Worm (Caenorhabditis elegans) whole organism, young adult: ENCODE data around the gene ZK546.4.

Source experiments
- B0019.2 ChIP-seq: fragments of 200-800 bp; sonication (Bioruptor generic); conservative IDR thresholded peaks from 2 replicates; pipeline ENCODE4 v1.3.6; 2022; ENCODE audit warnings: missing genetic modification reagents, missing genetic modification characterization, missing compliant biosample characterization
- C17E4.6 ChIP-seq: fragments of 200-800 bp; sonication (Bioruptor generic); IDR thresholded peaks from 2 replicates; pipeline ENCODE4 v1.3.6; 2022; ENCODE audit warnings: missing genetic modification reagents, missing genetic modification characterization, missing compliant biosample characterization
- D2030.7 ChIP-seq: fragments of 200-800 bp; sonication (Bioruptor generic); IDR thresholded peaks from 2 replicates; pipeline ENCODE4 v1.3.6; 2022; ENCODE audit warnings: missing genetic modification reagents, missing genetic modification characterization, missing compliant biosample characterization
- F23B12.7 ChIP-seq: sonication (generic microtip); optimal IDR thresholded peaks from 2 replicates; lab custom pipeline; 2017; ENCODE audit warnings: missing genetic modification characterization, mild to moderate bottlenecking, missing compliant biosample characterization, antibody characterized with exemption, moderate library complexity; ENCODE audit not compliant: insufficient read depth
- F37B4.10 ChIP-seq: fragments of 200-800 bp; sonication (Bioruptor generic); IDR thresholded peaks from 2 replicates; pipeline ENCODE4 v1.3.6; 2022; ENCODE audit warnings: missing genetic modification characterization, missing compliant biosample characterization
- F52B5.7 ChIP-seq: sonication (generic microtip); optimal IDR thresholded peaks from 2 replicates; lab custom pipeline; 2016; ENCODE audit warnings: mild to moderate bottlenecking, missing genetic modification characterization, missing compliant biosample characterization
- F57A8.1 ChIP-seq: fragments of 200-800 bp; sonication (Bioruptor generic); optimal IDR thresholded peaks from 2 replicates; lab custom pipeline; 2018; ENCODE audit warnings: mild to moderate bottlenecking, missing genetic modification characterization, moderate library complexity, missing compliant biosample characterization
- K12H6.12 ChIP-seq: fragments of 200-800 bp; sonication (Bioruptor generic); optimal IDR thresholded peaks from 2 replicates; lab custom pipeline; 2018; ENCODE audit warnings: mild to moderate bottlenecking, missing genetic modification characterization, missing compliant biosample characterization
- T07F8.4 ChIP-seq: sonication (generic microtip); optimal IDR thresholded peaks from 2 replicates; lab custom pipeline; 2016; ENCODE audit warnings: mild to moderate bottlenecking, missing genetic modification characterization, moderate library complexity, missing compliant biosample characterization
- T26A5.8 ChIP-seq: sonication (generic microtip); optimal IDR thresholded peaks from 2 replicates; lab custom pipeline; 2016; ENCODE audit warnings: missing genetic modification characterization, missing compliant biosample characterization
- Y53G8AR.9 ChIP-seq: fragments of 200-800 bp; sonication (Bioruptor generic); conservative IDR thresholded peaks from 2 replicates; pipeline ENCODE4 v1.3.6; 2022; ENCODE audit warnings: missing genetic modification reagents, missing genetic modification characterization, missing compliant biosample characterization
- Y56A3A.18 ChIP-seq: fragments of 200-800 bp; sonication (Bioruptor generic); IDR thresholded peaks from 2 replicates; pipeline ENCODE4 v1.3.6; 2022; ENCODE audit warnings: missing genetic modification reagents, missing genetic modification characterization, missing compliant biosample characterization
- ZK185.1 ChIP-seq: sonication (generic microtip); optimal IDR thresholded peaks from 2 replicates; lab custom pipeline; 2016; ENCODE audit warnings: mild to moderate bottlenecking, missing genetic modification characterization, missing compliant biosample characterization; ENCODE audit not compliant: poor library complexity, severe bottlenecking
- akir-1 ChIP-seq: fragments of 200-800 bp; sonication (Bioruptor generic); optimal IDR thresholded peaks from 2 replicates; lab custom pipeline; 2018; ENCODE audit warnings: mild to moderate bottlenecking, missing genetic modification characterization, moderate library complexity, missing compliant biosample characterization
- attf-3 ChIP-seq: fragments of 200-800 bp; sonication (Bioruptor generic); conservative IDR thresholded peaks from 2 replicates; pipeline ENCODE4 v1.3.6; 2022; ENCODE audit warnings: missing genetic modification reagents, missing genetic modification characterization, missing compliant biosample characterization
- attf-5 ChIP-seq: fragments of 200-800 bp; sonication (Bioruptor generic); optimal IDR thresholded peaks from 2 replicates; lab custom pipeline; 2018; ENCODE audit warnings: mild to moderate bottlenecking, missing genetic modification characterization, missing compliant biosample characterization
- cebp-2 ChIP-seq: fragments of 200-800 bp; sonication (Bioruptor generic); IDR thresholded peaks from 2 replicates; pipeline ENCODE4 v1.3.6; 2022; ENCODE audit warnings: missing genetic modification characterization, missing compliant biosample characterization
- ceh-27 ChIP-seq: fragments of 200-800 bp; sonication (Bioruptor generic); optimal IDR thresholded peaks from 2 replicates; lab custom pipeline; 2018; ENCODE audit warnings: mild to moderate bottlenecking, missing genetic modification characterization, moderate library complexity, missing compliant biosample characterization
- ceh-40 ChIP-seq: fragments of 200-800 bp; sonication (Bioruptor generic); IDR thresholded peaks from 2 replicates; pipeline ENCODE4 v1.3.6; 2022; ENCODE audit warnings: missing genetic modification characterization, missing compliant biosample characterization
- ceh-91 ChIP-seq: fragments of 200-800 bp; sonication (Bioruptor generic); IDR thresholded peaks from 2 replicates; pipeline ENCODE4 v1.3.6; 2022; ENCODE audit warnings: missing genetic modification reagents, missing genetic modification characterization, missing compliant biosample characterization
- dpl-1 ChIP-seq: fragments of 150-350 bp; optimal IDR thresholded peaks from 2 replicates; lab custom pipeline; 2014; ENCODE audit warnings: missing biosample characterization, missing genetic modification reagents, missing genetic modification characterization
- efl-1 ChIP-seq: fragments of 150-350 bp; optimal IDR thresholded peaks from 2 replicates; lab custom pipeline; 2014; ENCODE audit warnings: missing biosample characterization, missing genetic modification reagents, missing genetic modification characterization
- egrh-3 ChIP-seq: fragments of 200-800 bp; sonication (Bioruptor generic); IDR thresholded peaks from 2 replicates; pipeline ENCODE4 v1.3.6; 2022; ENCODE audit warnings: missing genetic modification reagents, missing genetic modification characterization, missing compliant biosample characterization
- fkh-3 ChIP-seq: sonication (generic microtip); optimal IDR thresholded peaks from 2 replicates; lab custom pipeline; 2016; ENCODE audit warnings: mild to moderate bottlenecking, missing genetic modification characterization, missing compliant biosample characterization
- him-1 ChIP-seq: sonication (generic microtip); optimal IDR thresholded peaks from 2 replicates; lab custom pipeline; 2016; ENCODE audit warnings: missing genotype, missing genetic modification reagents, missing genetic modification characterization, missing compliant biosample characterization
- hmg-1.2 ChIP-seq: fragments of 200-800 bp; sonication (Bioruptor generic); IDR thresholded peaks from 2 replicates; pipeline ENCODE4 v1.3.6; 2022; ENCODE audit warnings: missing genetic modification reagents, missing genetic modification characterization, missing compliant biosample characterization
- hsf-1 ChIP-seq: fragments of 200-800 bp; sonication (Bioruptor generic); IDR thresholded peaks from 2 replicates; pipeline ENCODE4 v1.3.6; 2022; ENCODE audit warnings: missing genetic modification reagents, missing genetic modification characterization, missing compliant biosample characterization
- lag-1 ChIP-seq: fragments of 200-800 bp; sonication (Bioruptor generic); IDR thresholded peaks from 2 replicates; pipeline ENCODE4 v1.3.6; 2022; ENCODE audit warnings: missing genetic modification reagents, missing genetic modification characterization, missing compliant biosample characterization
- let-526 ChIP-seq: fragments of 200-800 bp; sonication (Bioruptor generic); IDR thresholded peaks from 2 replicates; pipeline ENCODE4 v1.3.6; 2022; ENCODE audit warnings: missing genetic modification reagents, missing genetic modification characterization, missing compliant biosample characterization
- lir-1 ChIP-seq: fragments of 200-800 bp; sonication (Bioruptor generic); conservative IDR thresholded peaks from 2 replicates; pipeline ENCODE4 v1.3.6; 2022; ENCODE audit warnings: missing genetic modification reagents, missing genetic modification characterization, missing compliant biosample characterization
- mel-28 ChIP-seq: sonication (generic microtip); optimal IDR thresholded peaks from 2 replicates; lab custom pipeline; 2016; ENCODE audit warnings: borderline replicate concordance, mild to moderate bottlenecking, missing genetic modification characterization, missing compliant biosample characterization
- mxl-1 ChIP-seq: sonication (generic microtip); optimal IDR thresholded peaks from 2 replicates; lab custom pipeline; 2016; ENCODE audit warnings: missing genetic modification characterization, missing compliant biosample characterization
- nfya-2 ChIP-seq: fragments of 200-800 bp; sonication (Bioruptor generic); IDR thresholded peaks from 2 replicates; pipeline ENCODE4 v1.3.6; 2022; ENCODE audit warnings: missing genetic modification reagents, missing genetic modification characterization, missing compliant biosample characterization
- nhr-120 ChIP-seq: fragments of 200-800 bp; sonication (Bioruptor generic); IDR thresholded peaks from 2 replicates; pipeline ENCODE4 v1.3.6; 2022; ENCODE audit warnings: missing genetic modification characterization, missing compliant biosample characterization
- nhr-27 ChIP-seq: fragments of 200-800 bp; sonication (Bioruptor generic); optimal IDR thresholded peaks from 2 replicates; lab custom pipeline; 2018; ENCODE audit warnings: mild to moderate bottlenecking, missing genetic modification characterization, moderate library complexity, missing compliant biosample characterization
- nhr-90 ChIP-seq: sonication (generic microtip); optimal IDR thresholded peaks from 2 replicates; lab custom pipeline; 2016; ENCODE audit warnings: missing genotype, mild to moderate bottlenecking, missing genetic modification characterization, missing compliant biosample characterization
- pha-4 ChIP-seq: fragments of 150-350 bp; sonication (generic microtip); optimal IDR thresholded peaks from 2 replicates; lab custom pipeline; 2014; ENCODE audit warnings: missing biosample characterization, missing genetic modification reagents, missing genetic modification characterization
- repo-1 ChIP-seq: sonication (generic microtip); optimal IDR thresholded peaks from 2 replicates; lab custom pipeline; 2017; ENCODE audit warnings: mild to moderate bottlenecking, missing genetic modification characterization, missing compliant biosample characterization
- sdz-38 ChIP-seq: sonication (generic microtip); optimal IDR thresholded peaks from 2 replicates; lab custom pipeline; 2016; ENCODE audit warnings: missing genotype, missing genetic modification characterization, missing compliant biosample characterization
- sea-2 ChIP-seq: fragments of 200-800 bp; sonication (Bioruptor generic); IDR thresholded peaks from 2 replicates; pipeline ENCODE4 v1.3.6; 2022; ENCODE audit warnings: missing genetic modification characterization, missing compliant biosample characterization
- snpc-1.1 ChIP-seq: sonication (generic microtip); optimal IDR thresholded peaks from 2 replicates; lab custom pipeline; 2017; ENCODE audit warnings: missing genetic modification characterization, mild to moderate bottlenecking, missing compliant biosample characterization, antibody characterized with exemption, moderate library complexity, missing genotype, missing genetic modification reagents; ENCODE audit not compliant: insufficient read depth
- snpc-3.4 ChIP-seq: sonication (generic microtip); optimal IDR thresholded peaks from 2 replicates; lab custom pipeline; 2017; ENCODE audit warnings: missing genetic modification characterization, mild to moderate bottlenecking, missing compliant biosample characterization, antibody characterized with exemption, moderate library complexity, missing genotype, missing genetic modification reagents
- snpc-4 ChIP-seq, 5 experiments: fragments of 150-350 bp in 1 of 5; sonication (generic microtip) in 4 of 5; optimal IDR thresholded peaks; 2 replicates each; lab custom pipeline; 2014 to 2018; ENCODE audit warnings: missing genetic modification characterization in 5 of 5, missing biosample characterization in 3 of 5, antibody characterized with exemption in 2 of 5, mild to moderate bottlenecking in 2 of 5, missing compliant biosample characterization in 2 of 5, missing genotype in 2 of 5, moderate library complexity in 2 of 5, missing genetic modification reagents in 1 of 5
- tbx-9 ChIP-seq: sonication (generic microtip); optimal IDR thresholded peaks from 2 replicates; lab custom pipeline; 2016; ENCODE audit warnings: borderline replicate concordance, missing genetic modification characterization, inconsistent platforms, missing compliant biosample characterization
- tlf-1 ChIP-seq: fragments of 200-800 bp; sonication (Bioruptor generic); optimal IDR thresholded peaks from 2 replicates; lab custom pipeline; 2018; ENCODE audit warnings: mild to moderate bottlenecking, missing genetic modification characterization, missing compliant biosample characterization
- zfh-2 ChIP-seq: fragments of 200-800 bp; sonication (Bioruptor generic); conservative IDR thresholded peaks from 2 replicates; pipeline ENCODE4 v1.3.6; 2022; ENCODE audit warnings: missing genetic modification reagents, missing genetic modification characterization, missing compliant biosample characterization
- ztf-28 ChIP-seq: fragments of 200-800 bp; sonication (Bioruptor generic); IDR thresholded peaks from 2 replicates; pipeline ENCODE4 v1.3.6; 2022; ENCODE audit warnings: missing genetic modification reagents, missing genetic modification characterization, missing compliant biosample characterization

ZK546.4 gene

ce11 chrII:4942397-4942796 is 4.6 kb downstream of the ZK546.4 start:
- TF ChIP-seq efl-1 (GFP tag; lab: Kevin White, UChicago) (no peak), K12H6.12 (tag; lab: Kevin White, UChicago) (peak; percentile 18), let-526 (peak; percentile 74; the same call in 1 of the 2 replicates), Y56A3A.18 (GFP tag; lab: Robert Waterston, UW) (peak; percentile 66; the same call in 1 of the 2 replicates), fkh-3 (tag; lab: Kevin White, UChicago) (peak; percentile 78), T07F8.4 (tag; lab: Kevin White, UChicago) (peak; percentile 58), zfh-2 (GFP tag; lab: Robert Waterston, UW) (peak; percentile 83), D2030.7 (GFP tag; lab: Robert Waterston, UW) (peak; percentile 47; the same call in 1 of the 2 replicates), sdz-38 (tag; lab: Kevin White, UChicago) (no peak), C17E4.6 (GFP tag; lab: Robert Waterston, UW) (no peak), nhr-27 (tag; lab: Kevin White, UChicago) (peak; percentile 31), F57A8.1 (no peak), him-1 (tag; lab: Kevin White, UChicago) (peak; percentile 42), Y53G8AR.9 (GFP tag; lab: Robert Waterston, UW) (peak; percentile 81), lir-1 (GFP tag; lab: Robert Waterston, UW) (no peak), ceh-91 (GFP tag; lab: Robert Waterston, UW) (0 out of 2 replicates have a peak, but pooled peaks have one; percentile 43), pha-4 (no peak), ZK185.1 (peak; percentile 82), akir-1 (GFP tag; lab: Kevin White, UChicago) (no peak), cebp-2 (GFP tag; lab: Robert Waterston, UW) (peak; percentile 87), B0019.2 (GFP tag; lab: Robert Waterston, UW) (no peak), dpl-1 (no peak), nhr-120 (0 out of 2 replicates have a peak, but pooled peaks have one; percentile 71), ceh-27 (GFP tag; lab: Kevin White, UChicago) (peak; percentile 49), hmg-1.2 (GFP tag; lab: Robert Waterston, UW) (peak; percentile 59), nfya-2 (GFP tag; lab: Robert Waterston, UW) (no peak), F37B4.10 (GFP tag; lab: Robert Waterston, UW) (no peak), sea-2 (GFP tag; lab: Robert Waterston, UW) (no peak), snpc-4 (GFP tag; optimal IDR thresholded peaks at IDR 0.05; lab: Kevin White, UChicago) (peak; percentile 64), snpc-4 (tag; optimal IDR thresholded peaks at IDR 0.05; lab: Kevin White, UChicago) (peak in 3 of 4 experiments; percentile 24 to 56 (median 29)), nhr-90 (tag; lab: Kevin White, UChicago) (peak; percentile 83), ztf-28 (GFP tag; lab: Robert Waterston, UW) (0 out of 2 replicates have a peak, but pooled peaks have one; percentile 56), tlf-1 (GFP tag; lab: Kevin White, UChicago) (no peak), F23B12.7 (tag; lab: Kevin White, UChicago) (peak; percentile 38), snpc-1.1 (no peak), ceh-40 (GFP tag; lab: Robert Waterston, UW) (no peak), lag-1 (no peak), T26A5.8 (no peak), attf-3 (GFP tag; lab: Robert Waterston, UW) (0 out of 2 replicates have a peak, but pooled peaks have one; percentile 12), F52B5.7 (tag; lab: Kevin White, UChicago) (peak; percentile 91), hsf-1 (peak; percentile 32; the same call in 1 of the 2 replicates), repo-1 (tag; lab: Kevin White, UChicago) (peak; percentile 89), snpc-3.4 (tag; lab: Kevin White, UChicago) (no peak), mel-28 (tag; lab: Kevin White, UChicago) (no peak), tbx-9 (tag; lab: Kevin White, UChicago) (no peak), attf-5 (GFP tag; lab: Kevin White, UChicago) (peak; percentile 51), egrh-3 (no peak), mxl-1 (tag; lab: Kevin White, UChicago) (no peak)
